Worm (Caenorhabditis elegans) whole organism, L2 larva: ENCODE results near the gene C25E10.16.

Experiments used
- C34F6.9 ChIP-seq: fragments of 150-350 bp; optimal IDR thresholded peaks from 2 replicates; lab custom pipeline; 2014; ENCODE audit warnings: missing biosample characterization, missing genetic modification characterization
- R02D3.7 ChIP-seq: fragments of 150-350 bp; optimal IDR thresholded peaks from 2 replicates; lab custom pipeline; 2014; ENCODE audit warnings: missing biosample characterization, missing genetic modification characterization
- Y55F3AM.14 ChIP-seq: fragments of 200-800 bp; sonication (Bioruptor generic); optimal IDR thresholded peaks from 2 replicates; lab custom pipeline; 2018; ENCODE audit warnings: mild to moderate bottlenecking, missing genetic modification characterization, missing compliant biosample characterization
- ZK546.5 ChIP-seq: sonication (generic microtip); optimal IDR thresholded peaks from 2 replicates; lab custom pipeline; 2017; ENCODE audit warnings: missing biosample characterization, missing genetic modification characterization
- alr-1 ChIP-seq: fragments of 150-350 bp; optimal IDR thresholded peaks from 2 replicates; lab custom pipeline; 2014; ENCODE audit warnings: missing biosample characterization, missing genetic modification characterization
- aly-2 ChIP-seq: fragments of 150-350 bp; optimal IDR thresholded peaks from 2 replicates; lab custom pipeline; 2014; ENCODE audit warnings: missing biosample characterization, missing genetic modification characterization
- blmp-1 ChIP-seq: sonication (generic microtip); optimal IDR thresholded peaks from 2 replicates; lab custom pipeline; 2017; ENCODE audit warnings: missing genetic modification characterization, mild to moderate bottlenecking, missing compliant biosample characterization, antibody characterized with exemption, moderate library complexity; ENCODE audit not compliant: insufficient read depth
- ceh-16 ChIP-seq: fragments of 150-350 bp; optimal IDR thresholded peaks from 2 replicates; lab custom pipeline; 2014; ENCODE audit warnings: missing biosample characterization, missing genetic modification characterization
- ceh-82 ChIP-seq: fragments of 150-350 bp; optimal IDR thresholded peaks from 2 replicates; lab custom pipeline; 2014; ENCODE audit warnings: missing biosample characterization, missing genetic modification characterization
- dmd-4 ChIP-seq: sonication (generic microtip); optimal IDR thresholded peaks from 2 replicates; lab custom pipeline; 2017; ENCODE audit warnings: missing biosample characterization, missing genetic modification characterization
- egl-27 ChIP-seq: sonication (generic microtip); optimal IDR thresholded peaks from 3 replicates; lab custom pipeline; 2017; ENCODE audit warnings: missing biosample characterization, missing genetic modification reagents, missing genetic modification characterization
- elt-1 ChIP-seq: fragments of 150-350 bp; optimal IDR thresholded peaks from 2 replicates; lab custom pipeline; 2014; ENCODE audit warnings: missing biosample characterization, missing genetic modification characterization
- elt-3 ChIP-seq: sonication (generic microtip); optimal IDR thresholded peaks from 2 replicates; lab custom pipeline; 2017; ENCODE audit warnings: missing biosample characterization, missing genetic modification characterization
- fos-1 ChIP-seq: fragments of 150-350 bp; optimal IDR thresholded peaks from 2 replicates; lab custom pipeline; 2014; ENCODE audit warnings: missing biosample characterization, missing genetic modification characterization
- gmeb-1 ChIP-seq: fragments of 150-350 bp; optimal IDR thresholded peaks from 2 replicates; lab custom pipeline; 2014; ENCODE audit warnings: missing biosample characterization, missing genetic modification characterization
- lin-11 ChIP-seq: fragments of 150-350 bp; sonication (generic microtip); optimal IDR thresholded peaks from 2 replicates; lab custom pipeline; 2014; ENCODE audit warnings: missing biosample characterization, missing genetic modification characterization, inconsistent platforms, mixed read lengths
- lin-39 ChIP-seq: fragments of 150-350 bp; optimal IDR thresholded peaks from 2 replicates; lab custom pipeline; 2014; ENCODE audit warnings: missing biosample characterization, missing genetic modification reagents, missing genetic modification characterization
- lsy-2 ChIP-seq, 2 experiments: fragments of 150-350 bp in 1 of 2; sonication (generic microtip) in 1 of 2; optimal IDR thresholded peaks; 2 replicates each; lab custom pipeline; 2014 to 2017; ENCODE audit warnings: missing biosample characterization in 2 of 2, missing genetic modification characterization in 2 of 2
- mbf-1 ChIP-seq: sonication (generic microtip); optimal IDR thresholded peaks from 2 replicates; lab custom pipeline; 2017; ENCODE audit warnings: missing biosample characterization, missing genetic modification characterization
- mdl-1 ChIP-seq, 2 experiments: fragments of 150-350 bp in 1 of 2; sonication (generic microtip) in 1 of 2; optimal IDR thresholded peaks; 2 replicates each; lab custom pipeline; 2017; ENCODE audit warnings: missing biosample characterization in 2 of 2, missing genetic modification characterization in 2 of 2
- nhr-10 ChIP-seq: sonication (generic microtip); optimal IDR thresholded peaks from 2 replicates; lab custom pipeline; 2017; ENCODE audit warnings: missing biosample characterization, missing genetic modification characterization
- nhr-11 ChIP-seq: fragments of 150-350 bp; optimal IDR thresholded peaks from 2 replicates; lab custom pipeline; 2014; ENCODE audit warnings: missing biosample characterization, missing genetic modification characterization
- nhr-129 ChIP-seq: fragments of 150-350 bp; optimal IDR thresholded peaks from 2 replicates; lab custom pipeline; 2014; ENCODE audit warnings: missing biosample characterization, missing genetic modification characterization
- nhr-21 ChIP-seq: fragments of 150-350 bp; optimal IDR thresholded peaks from 2 replicates; lab custom pipeline; 2014; ENCODE audit warnings: missing biosample characterization, missing genetic modification characterization
- nhr-23 ChIP-seq: fragments of 150-350 bp; optimal IDR thresholded peaks from 2 replicates; lab custom pipeline; 2014; ENCODE audit warnings: missing biosample characterization, missing genetic modification reagents, missing genetic modification characterization
- nhr-25 ChIP-seq: fragments of 150-350 bp; sonication (generic microtip); optimal IDR thresholded peaks from 3 replicates; lab custom pipeline; 2014; ENCODE audit warnings: missing biosample characterization, missing genetic modification characterization
- nhr-6 ChIP-seq: fragments of 150-350 bp; optimal IDR thresholded peaks from 2 replicates; lab custom pipeline; 2014; ENCODE audit warnings: missing biosample characterization, missing genetic modification characterization
- sem-4 ChIP-seq: fragments of 150-350 bp; optimal IDR thresholded peaks from 2 replicates; lab custom pipeline; 2014; ENCODE audit warnings: missing biosample characterization, missing genetic modification reagents, missing genetic modification characterization
- skn-1 ChIP-seq: sonication (generic microtip); optimal IDR thresholded peaks from 2 replicates; lab custom pipeline; 2017; ENCODE audit warnings: missing biosample characterization, missing genetic modification characterization
- sma-3 ChIP-seq: sonication (generic microtip); optimal IDR thresholded peaks from 2 replicates; lab custom pipeline; 2016; ENCODE audit warnings: missing genetic modification reagents, missing genetic modification characterization, missing compliant biosample characterization
- sma-9 ChIP-seq, 2 experiments: fragments of 150-350 bp in 1 of 2; sonication (generic microtip) in 1 of 2; optimal IDR thresholded peaks; 2 replicates each; lab custom pipeline; 2014 to 2016; ENCODE audit warnings: missing genetic modification characterization in 2 of 2, mild to moderate bottlenecking in 1 of 2, missing biosample characterization in 1 of 2, missing compliant biosample characterization in 1 of 2, missing genetic modification reagents in 1 of 2, moderate library complexity in 1 of 2
- unc-39 ChIP-seq: fragments of 150-350 bp; optimal IDR thresholded peaks from 2 replicates; lab custom pipeline; 2014; ENCODE audit warnings: missing biosample characterization, missing genetic modification characterization
- unc-55 ChIP-seq: fragments of 150-350 bp; sonication (generic microtip); optimal IDR thresholded peaks from 3 replicates; lab custom pipeline; 2014; ENCODE audit warnings: missing biosample characterization, missing genetic modification reagents, missing genetic modification characterization
- unc-62 ChIP-seq: fragments of 150-350 bp; optimal IDR thresholded peaks from 2 replicates; lab custom pipeline; 2014; ENCODE audit warnings: missing biosample characterization, missing genetic modification reagents, missing genetic modification characterization
- zag-1 ChIP-seq: fragments of 150-350 bp; optimal IDR thresholded peaks from 2 replicates; lab custom pipeline; 2014; ENCODE audit warnings: missing biosample characterization, missing genetic modification characterization
- ztf-1 ChIP-seq: fragments of 200-800 bp; sonication (Bioruptor generic); conservative IDR thresholded peaks from 2 replicates; pipeline ENCODE4 v1.3.6; 2022; ENCODE audit warnings: missing genetic modification characterization, missing compliant biosample characterization
- ztf-11 ChIP-seq: sonication (generic microtip); optimal IDR thresholded peaks from 2 replicates; lab custom pipeline; 2017; ENCODE audit warnings: missing biosample characterization, missing genetic modification characterization
- ztf-4 ChIP-seq: fragments of 150-350 bp; optimal IDR thresholded peaks from 2 replicates; lab custom pipeline; 2014; ENCODE audit warnings: missing biosample characterization, missing genetic modification characterization

Gene C25E10.16

ce11 chrV:9065915-9066314 lies 6.5 kb upstream of the C25E10.16 start:
- TF ChIP-seq Y55F3AM.14 (GFP tag; lab: Kevin White, UChicago) (no peak), ztf-11 (no peak), nhr-23 (tag; lab: Kevin White, UChicago) (no peak), unc-62 (GFP tag; lab: Kevin White, UChicago) (no peak), ceh-16 (tag; lab: Kevin White, UChicago) (peak; percentile 30), elt-1 (tag; lab: Kevin White, UChicago) (no peak), lsy-2 (tag; optimal IDR thresholded peaks at IDR 0.05; lab: Kevin White, UChicago) (no peak), nhr-10 (tag; lab: Kevin White, UChicago) (no peak), gmeb-1 (tag; lab: Kevin White, UChicago) (no peak), aly-2 (tag; lab: Kevin White, UChicago) (no peak), elt-3 (tag; lab: Kevin White, UChicago) (no peak), ztf-1 (GFP tag; lab: Robert Waterston, UW) (no peak), fos-1 (no peak), sma-9 (GFP tag; optimal IDR thresholded peaks at IDR 0.05; lab: Kevin White, UChicago) (peak; percentile 25), sma-9 (tag; optimal IDR thresholded peaks at IDR 0.05; lab: Kevin White, UChicago) (no peak), lin-11 (tag; lab: Kevin White, UChicago) (no peak), blmp-1 (peak; percentile 61), mdl-1 (tag; optimal IDR thresholded peaks at IDR 0.05; lab: Kevin White, UChicago) (no peak), egl-27 (no peak), ZK546.5 (tag; lab: Kevin White, UChicago) (no peak), unc-55 (GFP tag; lab: Kevin White, UChicago) (no peak), nhr-25 (tag; lab: Kevin White, UChicago) (peak; percentile 35), zag-1 (tag; lab: Kevin White, UChicago) (no peak), lin-39 (no peak), mbf-1 (tag; lab: Kevin White, UChicago) (no peak), nhr-11 (no peak), skn-1 (tag; lab: Kevin White, UChicago) (no peak), C34F6.9 (tag; lab: Kevin White, UChicago) (no peak), unc-39 (tag; lab: Kevin White, UChicago) (no peak), nhr-21 (tag; lab: Kevin White, UChicago) (no peak), dmd-4 (tag; lab: Kevin White, UChicago) (no peak), sem-4 (tag; lab: Kevin White, UChicago) (no peak), nhr-129 (tag; lab: Kevin White, UChicago) (no peak), alr-1 (tag; lab: Kevin White, UChicago) (no peak)

DNA sequence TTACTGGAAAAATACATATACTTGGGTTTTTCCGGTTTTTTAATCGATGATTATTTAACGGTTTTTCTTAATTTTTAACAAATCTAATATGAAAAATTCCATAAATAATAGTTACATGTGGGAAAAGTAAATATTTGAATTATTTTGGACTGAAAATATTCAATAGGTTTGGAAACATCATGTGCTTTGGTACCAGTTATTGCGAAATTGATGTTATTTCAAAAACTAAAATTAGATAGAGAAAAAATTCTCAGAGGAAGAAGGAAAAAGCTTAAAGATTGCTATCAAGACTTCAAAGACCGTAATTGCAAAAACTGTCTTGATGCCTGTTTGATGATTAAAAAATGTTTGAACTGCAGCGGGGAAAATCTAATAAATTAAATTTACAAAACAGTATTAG lies 5.6 kb upstream of the C25E10.16 start:
- no peak for TF ChIP-seq sma-3
- no peak for TF ChIP-seq nhr-21 (tag; lab: Kevin White, UChicago)
- TF ChIP-seq nhr-129 (tag; lab: Kevin White, UChicago) = no peak
- no peak for TF ChIP-seq ceh-82 (tag; lab: Kevin White, UChicago)
- TF ChIP-seq fos-1 = no peak
- TF ChIP-seq ztf-4 (tag; lab: Kevin White, UChicago) = no peak
- TF ChIP-seq, all 48 proteins: peak for 0

- TF ChIP-seq zag-1 (tag; lab: Kevin White, UChicago) (no peak), alr-1 (tag; lab: Kevin White, UChicago) (no peak), R02D3.7 (tag; lab: Kevin White, UChicago) (no peak), nhr-23 (tag; lab: Kevin White, UChicago) (no peak), nhr-25 (tag; lab: Kevin White, UChicago) (peak; percentile 27)
Observed at ce11 chrV:9063134-9063533, 3.8 kb upstream of the C25E10.16 start.

DNA sequence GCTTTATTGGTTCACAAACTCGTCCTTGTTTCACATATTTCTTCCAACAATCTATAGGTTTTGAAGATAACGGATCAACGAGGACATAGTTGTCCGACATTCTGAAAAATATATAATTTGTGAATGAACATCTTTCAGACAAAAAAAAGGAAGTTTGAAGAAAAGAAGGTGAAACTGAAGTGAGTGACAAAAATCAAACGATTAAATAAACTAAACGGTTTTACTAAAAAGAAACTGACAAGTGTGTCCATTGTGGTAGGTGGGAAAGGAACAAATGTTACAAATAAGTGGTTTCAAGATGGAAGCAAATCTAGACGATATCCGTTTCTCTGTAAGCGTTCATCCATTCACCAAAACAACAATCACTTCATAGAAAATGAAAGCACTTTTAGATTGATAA lies 3.0 kb upstream of the C25E10.16 start, which contains the start of gene C25E10.12:
Gene C25E10.12, minus strand, starts transcription at position 101 of the 400 bp plus-strand sequence.
- TF ChIP-seq gmeb-1 (tag; lab: Kevin White, UChicago) (no peak), sma-3 (no peak), ceh-16 (tag; lab: Kevin White, UChicago) (no peak), nhr-6 (tag; lab: Kevin White, UChicago) (no peak), nhr-11 (no peak), lin-39 (no peak), nhr-129 (tag; lab: Kevin White, UChicago) (no peak), Y55F3AM.14 (GFP tag; lab: Kevin White, UChicago) (no peak), lsy-2 (tag; optimal IDR thresholded peaks at IDR 0.05; lab: Kevin White, UChicago) (no peak), nhr-25 (tag; lab: Kevin White, UChicago) (no peak), elt-1 (tag; lab: Kevin White, UChicago) (no peak), nhr-23 (tag; lab: Kevin White, UChicago) (no peak), unc-55 (GFP tag; lab: Kevin White, UChicago) (no peak), nhr-10 (tag; lab: Kevin White, UChicago) (no peak)
